Fruit fly (Drosophila melanogaster): Measurements from ENCODE around the gene skd.

skd gene

dm6 chr3L:21014516-21014945 is 12.7 kb downstream of the skd start (continued):
- no peak for TF ChIP-seq Sox100B (GFP tag; optimal IDR thresholded peaks at IDR 0.05)
- TF ChIP-seq gsb (GFP tag; IDR thresholded peaks at IDR 0.05) = no peak
- no peak for TF ChIP-seq hb (GFP tag; IDR thresholded peaks at IDR 0.05; ENCODE audit: partially characterized antibody)
- TF ChIP-seq zen (tag; optimal IDR thresholded peaks at IDR 0.05) = no peak
- TF ChIP-seq corto (GFP tag; optimal IDR thresholded peaks at IDR 0.05) = no peak
- TF ChIP-seq CG10979 (tag; optimal IDR thresholded peaks at IDR 0.05) = no peak
- peak; percentile 22 for TF ChIP-seq sqz (GFP tag; optimal IDR thresholded peaks at IDR 0.05)
- no peak for TF ChIP-seq gro (GFP tag; optimal IDR thresholded peaks at IDR 0.05)
- no peak for TF ChIP-seq zfh1 (GFP tag; IDR thresholded peaks at IDR 0.05)
- no peak for TF ChIP-seq CG6791 (GFP tag; IDR thresholded peaks at IDR 0.05; ENCODE audit: partially characterized antibody)
- no peak for TF ChIP-seq CG15514 (GFP tag; optimal IDR thresholded peaks at IDR 0.05)
- no peak for TF ChIP-seq seq (GFP tag; IDR thresholded peaks at IDR 0.05)
- peak; percentile 24 for TF ChIP-seq shn (GFP tag; optimal IDR thresholded peaks at IDR 0.05)
- no peak for TF ChIP-seq Usf (GFP tag; optimal IDR thresholded peaks at IDR 0.05)
- no peak for TF ChIP-seq ERR (GFP tag; optimal IDR thresholded peaks at IDR 0.05)
- TF ChIP-seq luna (GFP tag; optimal IDR thresholded peaks at IDR 0.05) = no peak
- TF ChIP-seq CG17802 (tag; optimal IDR thresholded peaks at IDR 0.05) = no peak
- TF ChIP-seq slbo (GFP tag; IDR thresholded peaks at IDR 0.05) = no peak
- TF ChIP-seq dmrt11E (tag; optimal IDR thresholded peaks at IDR 0.05) = no peak
- no peak for TF ChIP-seq grau (tag; optimal IDR thresholded peaks at IDR 0.05)
- TF ChIP-seq wek (GFP tag; optimal IDR thresholded peaks at IDR 0.05) = no peak
- no peak for TF ChIP-seq CG3847 (GFP tag; IDR thresholded peaks at IDR 0.05)
- no peak for TF ChIP-seq disco-r (GFP tag; optimal IDR thresholded peaks at IDR 0.05)
- no peak for TF ChIP-seq Dbx (GFP tag; IDR thresholded peaks at IDR 0.05)
- TF ChIP-seq CG10431 (GFP tag; optimal IDR thresholded peaks at IDR 0.05) = no peak
- no peak for TF ChIP-seq Scr (GFP tag; IDR thresholded peaks at IDR 0.05; ENCODE audit: partially characterized antibody)
- TF ChIP-seq CG10147 (GFP tag; optimal IDR thresholded peaks at IDR 0.05) = no peak
- TF ChIP-seq CG5245 (GFP tag; optimal IDR thresholded peaks at IDR 0.05) = no peak
- TF ChIP-seq CHES-1-like (GFP tag; optimal IDR thresholded peaks at IDR 0.05) = no peak
- TF ChIP-seq CG4730 (GFP tag; IDR thresholded peaks at IDR 0.05) = no peak
- TF ChIP-seq CG8281 (tag; optimal IDR thresholded peaks at IDR 0.05) = no peak
- TF ChIP-seq CG34224 (GFP tag; IDR thresholded peaks at IDR 0.05; ENCODE audit: partially characterized antibody) = no peak
- TF ChIP-seq CG9215 (GFP tag; IDR thresholded peaks at IDR 0.05) = no peak
- no peak for TF ChIP-seq CG4360 (GFP tag; IDR thresholded peaks at IDR 0.05)
- TF ChIP-seq dan (GFP tag; IDR thresholded peaks at IDR 0.05) = no peak
- TF ChIP-seq lilli (GFP tag; optimal IDR thresholded peaks at IDR 0.05) = no peak
- no peak for TF ChIP-seq cwo (GFP tag; optimal IDR thresholded peaks at IDR 0.05)
- TF ChIP-seq CG3163 (GFP tag; optimal IDR thresholded peaks at IDR 0.05) = peak; percentile 83
- no peak for TF ChIP-seq CG1529 (GFP tag; optimal IDR thresholded peaks at IDR 0.05)
- no peak for TF ChIP-seq exex (tag; optimal IDR thresholded peaks at IDR 0.05)
- TF ChIP-seq Oaz (GFP tag; IDR thresholded peaks at IDR 0.05) = no peak
- TF ChIP-seq CG12104 (GFP tag; optimal IDR thresholded peaks at IDR 0.05) = no peak
- TF ChIP-seq CG2889 (GFP tag; IDR thresholded peaks at IDR 0.05) = no peak
- TF ChIP-seq CG7271 (tag; optimal IDR thresholded peaks at IDR 0.05) = no peak
- TF ChIP-seq crol (GFP tag; IDR thresholded peaks at IDR 0.05) = peak; percentile 64; the same call in 1 of the 2 replicates
- TF ChIP-seq Atf-2 (GFP tag; optimal IDR thresholded peaks at IDR 0.05) = no peak
- TF ChIP-seq Med (GFP tag) = no peak
- TF ChIP-seq Bgb (GFP tag; IDR thresholded peaks at IDR 0.05; ENCODE audit: partially characterized antibody) = no peak
- TF ChIP-seq Dll (GFP tag; IDR thresholded peaks at IDR 0.05; ENCODE audit: partially characterized antibody) = 0 out of 4 replicates have a peak, but pooled peaks have one; percentile 14
- TF ChIP-seq sr (GFP tag; IDR thresholded peaks at IDR 0.05) = peak; percentile 45; the same call in 2 of the 3 replicates
- no peak for TF ChIP-seq ewg (GFP tag; optimal IDR thresholded peaks at IDR 0.05)
